Comparison of ENCODE assay signal across 3 worm cellular contexts in genomic region chrIII:7308600-7309109, ce11.
TF ChIP-seq lines count a peak whose summit lies in the region.

Gene acbp-4, minus strand, starts transcription at chrIII:7309109.

TF ChIP-seq in whole organism, L3 larva, 47 proteins besides CTCF, POLR2A, EP300 and RAD21:
- TF ChIP-seq eor-1 (tag; optimal IDR thresholded peaks at IDR 0.05; lab: Kevin White, UChicago) (no peak), unc-39 (tag; optimal IDR thresholded peaks at IDR 0.05; lab: Kevin White, UChicago) (no peak), daf-12 (tag; optimal IDR thresholded peaks at IDR 0.05; lab: Kevin White, UChicago) (no peak), elt-1 (tag; optimal IDR thresholded peaks at IDR 0.05; lab: Kevin White, UChicago) (no peak), lin-15B (tag; optimal IDR thresholded peaks at IDR 0.05; lab: Kevin White, UChicago) (no peak), egl-5 (tag; optimal IDR thresholded peaks at IDR 0.05; lab: Kevin White, UChicago) (no peak), ceh-28 (tag; optimal IDR thresholded peaks at IDR 0.05; lab: Kevin White, UChicago) (peak; percentile 32), ceh-16 (tag; optimal IDR thresholded peaks at IDR 0.05; lab: Kevin White, UChicago) (no peak)

TF ChIP-seq in whole organism, L4 larva, 104 proteins besides CTCF, POLR2A, EP300 and RAD21:
- TF ChIP-seq lim-7 (GFP tag; IDR thresholded peaks at IDR 0.05; lab: Robert Waterston, UW) (no peak), ceh-28 (tag; optimal IDR thresholded peaks at IDR 0.05; lab: Kevin White, UChicago) (peak; percentile 38), lin-39 (tag; optimal IDR thresholded peaks at IDR 0.05; lab: Kevin White, UChicago) (no peak), unc-62 (GFP tag; optimal IDR thresholded peaks at IDR 0.05 in 1 of 2; lab: Kevin White, UChicago) (peak in 1 of 2 experiments; percentile 60), unc-62 (tag; optimal IDR thresholded peaks at IDR 0.05; lab: Kevin White, UChicago) (no peak), ama-1 (optimal IDR thresholded peaks at IDR 0.05; lab: Kevin White, UChicago) (no peak), php-3 (GFP tag; IDR thresholded peaks at IDR 0.05; lab: Robert Waterston, UW) (no peak)

TF ChIP-seq in whole organism, young adult, 124 proteins besides CTCF, POLR2A, EP300 and RAD21:
- no peak for TF ChIP-seq attf-3 (GFP tag; conservative IDR thresholded peaks at IDR 0.05; lab: Robert Waterston, UW)
- TF ChIP-seq F37B4.10 (GFP tag; IDR thresholded peaks at IDR 0.05; lab: Robert Waterston, UW), result no peak
- no peak for TF ChIP-seq hmg-20 (GFP tag; IDR thresholded peaks at IDR 0.05; lab: Robert Waterston, UW)
- TF ChIP-seq unc-62 (GFP tag; optimal IDR thresholded peaks at IDR 0.05; lab: Kevin White, UChicago), result no peak
- no peak for TF ChIP-seq lir-1 (GFP tag; conservative IDR thresholded peaks at IDR 0.05; lab: Robert Waterston, UW)
- 0 out of 2 replicates have a peak, but pooled peaks have one; percentile 14 for TF ChIP-seq attf-6 (GFP tag; IDR thresholded peaks at IDR 0.05; lab: Robert Waterston, UW)
- TF ChIP-seq let-526 (GFP tag; IDR thresholded peaks at IDR 0.05; lab: Robert Waterston, UW), result no peak
- no peak for TF ChIP-seq ztf-3 (GFP tag; optimal IDR thresholded peaks at IDR 0.05; lab: Kevin White, UChicago)
- TF ChIP-seq lsy-27 (tag; optimal IDR thresholded peaks at IDR 0.05; lab: Kevin White, UChicago; ENCODE audit: borderline replicate concordance, insufficient read depth), result no peak
- TF ChIP-seq sea-2 (GFP tag; IDR thresholded peaks at IDR 0.05; lab: Robert Waterston, UW), result no peak
- no peak for TF ChIP-seq efl-1 (GFP tag; optimal IDR thresholded peaks at IDR 0.05; lab: Kevin White, UChicago)
- peak; percentile 97 for TF ChIP-seq him-1 (tag; optimal IDR thresholded peaks at IDR 0.05; lab: Kevin White, UChicago)
- TF ChIP-seq mel-28 (tag; optimal IDR thresholded peaks at IDR 0.05; lab: Kevin White, UChicago; ENCODE audit: borderline replicate concordance), result no peak
- TF ChIP-seq B0019.2 (GFP tag; conservative IDR thresholded peaks at IDR 0.05; lab: Robert Waterston, UW), result no peak
- TF ChIP-seq lsl-1 (GFP tag; optimal IDR thresholded peaks at IDR 0.05; lab: Kevin White, UChicago), result no peak
- TF ChIP-seq lin-35 (GFP tag; optimal IDR thresholded peaks at IDR 0.05; lab: Kevin White, UChicago), result no peak
- TF ChIP-seq ets-4 (GFP tag; optimal IDR thresholded peaks at IDR 0.05; lab: Kevin White, UChicago), result no peak
- peak; percentile 40; the same call in 1 of the 2 replicates for TF ChIP-seq madf-6 (GFP tag; IDR thresholded peaks at IDR 0.05; lab: Robert Waterston, UW)
- TF ChIP-seq F52B5.7 (tag; optimal IDR thresholded peaks at IDR 0.05; lab: Kevin White, UChicago), result peak; percentile 11
- TF ChIP-seq nfya-1 (tag; optimal IDR thresholded peaks at IDR 0.05; lab: Kevin White, UChicago; ENCODE audit: borderline replicate concordance, insufficient read depth), result no peak
- TF ChIP-seq lin-26 (GFP tag; IDR thresholded peaks at IDR 0.05; lab: Robert Waterston, UW), result 0 out of 2 replicates have a peak, but pooled peaks have one; percentile 35
- TF ChIP-seq F22D6.2 (tag; optimal IDR thresholded peaks at IDR 0.05; lab: Kevin White, UChicago), result no peak
- no peak for TF ChIP-seq B0336.3 (GFP tag; IDR thresholded peaks at IDR 0.05; lab: Robert Waterston, UW)
- TF ChIP-seq F33H1.4 (GFP tag; IDR thresholded peaks at IDR 0.05; lab: Robert Waterston, UW), result no peak
- TF ChIP-seq Y56A3A.18 (GFP tag; IDR thresholded peaks at IDR 0.05; lab: Robert Waterston, UW), result no peak
- no peak for TF ChIP-seq bed-2 (GFP tag; IDR thresholded peaks at IDR 0.05; lab: Robert Waterston, UW)
- TF ChIP-seq ceh-79 (tag; optimal IDR thresholded peaks at IDR 0.05; lab: Kevin White, UChicago), result no peak
- no peak for TF ChIP-seq Y67H2A.10 (GFP tag; conservative IDR thresholded peaks at IDR 0.05; lab: Robert Waterston, UW)
- no peak for TF ChIP-seq aptf-2 (GFP tag; conservative IDR thresholded peaks at IDR 0.05; lab: Robert Waterston, UW)
- no peak for TF ChIP-seq Y95B8A.8 (GFP tag; IDR thresholded peaks at IDR 0.05; lab: Robert Waterston, UW)
- no peak for TF ChIP-seq egl-18 (GFP tag; IDR thresholded peaks at IDR 0.05; lab: Robert Waterston, UW)
- TF ChIP-seq snpc-1.1 (tag; optimal IDR thresholded peaks at IDR 0.05; lab: Kevin White, UChicago; ENCODE audit: insufficient read depth), result no peak
- TF ChIP-seq T26A5.8 (tag; optimal IDR thresholded peaks at IDR 0.05; lab: Kevin White, UChicago), result no peak
- no peak for TF ChIP-seq ccch-3 (GFP tag; optimal IDR thresholded peaks at IDR 0.05; lab: Kevin White, UChicago)
- no peak for TF ChIP-seq pbrm-1 (GFP tag; IDR thresholded peaks at IDR 0.05; lab: Robert Waterston, UW)
- no peak for TF ChIP-seq rpc-1 (optimal IDR thresholded peaks at IDR 0.05; lab: Kevin White, UChicago)
- no peak for TF ChIP-seq rpc-1 (tag; optimal IDR thresholded peaks at IDR 0.05; lab: Kevin White, UChicago)
- no peak for TF ChIP-seq ceh-91 (GFP tag; IDR thresholded peaks at IDR 0.05; lab: Robert Waterston, UW)
- TF ChIP-seq repo-1 (tag; optimal IDR thresholded peaks at IDR 0.05; lab: Kevin White, UChicago), result no peak
- no peak for TF ChIP-seq dpl-1 (GFP tag; optimal IDR thresholded peaks at IDR 0.05; lab: Kevin White, UChicago)
- TF ChIP-seq madf-10 (tag; optimal IDR thresholded peaks at IDR 0.05; lab: Kevin White, UChicago), result no peak
- TF ChIP-seq rec-8 (tag; optimal IDR thresholded peaks at IDR 0.05; lab: Kevin White, UChicago), result no peak
- TF ChIP-seq F57A8.1 (GFP tag; optimal IDR thresholded peaks at IDR 0.05; lab: Kevin White, UChicago), result no peak
- no peak for TF ChIP-seq mes-4 (tag; optimal IDR thresholded peaks at IDR 0.05; lab: Kevin White, UChicago)
- TF ChIP-seq hsf-1 (GFP tag; IDR thresholded peaks at IDR 0.05; lab: Robert Waterston, UW), result peak; percentile 52; the same call in 1 of the 2 replicates
- no peak for TF ChIP-seq unc-130 (GFP tag; optimal IDR thresholded peaks at IDR 0.05; lab: Kevin White, UChicago)
- TF ChIP-seq tbx-9 (tag; optimal IDR thresholded peaks at IDR 0.05; lab: Kevin White, UChicago; ENCODE audit: borderline replicate concordance), result no peak
- TF ChIP-seq dox-1 (GFP tag; IDR thresholded peaks at IDR 0.05; lab: Robert Waterston, UW), result no peak
- no peak for TF ChIP-seq snpc-1.3 (tag; optimal IDR thresholded peaks at IDR 0.05; lab: Kevin White, UChicago; ENCODE audit: insufficient read depth)
- no peak for TF ChIP-seq nfyb-1 (GFP tag; IDR thresholded peaks at IDR 0.05; lab: Robert Waterston, UW)
- no peak for TF ChIP-seq lin-40 (tag; optimal IDR thresholded peaks at IDR 0.05; lab: Kevin White, UChicago)
